Fruit fly (Drosophila melanogaster) whole organism, prepupa: ENCODE data around the gene CG4101.

ENCODE experiments used
- CG10669 ChIP-seq: fragments of 200-800 bp; sonication (Bioruptor generic); optimal IDR thresholded peaks from 3 replicates; lab custom pipeline; 2018; ENCODE audit warnings: missing biosample characterization, mild to moderate bottlenecking, missing genetic modification characterization, moderate library complexity
- CG11762 ChIP-seq: fragments of 200-800 bp; sonication (Bioruptor generic); optimal IDR thresholded peaks from 3 replicates; lab custom pipeline; 2016; ENCODE audit warnings: missing biosample characterization, missing genetic modification characterization; ENCODE audit not compliant: insufficient read depth
- CG15336 ChIP-seq: fragments of 200-800 bp; sonication (Bioruptor generic); IDR thresholded peaks from 2 replicates; pipeline ENCODE4 v1.3.6; 2022; ENCODE audit warnings: missing biosample characterization, missing genetic modification characterization
- CG1621 ChIP-seq: fragments of 200-800 bp; sonication (Bioruptor generic); optimal IDR thresholded peaks from 3 replicates; lab custom pipeline; 2018; ENCODE audit warnings: missing biosample characterization, mild to moderate bottlenecking, missing genetic modification characterization
- CG16779 ChIP-seq: fragments of 200-800 bp; sonication (Bioruptor generic); optimal IDR thresholded peaks from 3 replicates; lab custom pipeline; 2017; ENCODE audit warnings: missing biosample characterization, mild to moderate bottlenecking, missing genetic modification characterization
- CG31627 ChIP-seq: fragments of 200-800 bp; sonication (Bioruptor generic); optimal IDR thresholded peaks from 3 replicates; lab custom pipeline; 2016; ENCODE audit warnings: missing biosample characterization, missing genetic modification characterization
- CG34406 ChIP-seq: fragments of 200-800 bp; sonication (Bioruptor generic); optimal IDR thresholded peaks from 3 replicates; lab custom pipeline; 2016; ENCODE audit warnings: missing biosample characterization, missing genetic modification characterization
- CG3919 ChIP-seq: fragments of 200-800 bp; sonication (Bioruptor generic); optimal IDR thresholded peaks from 3 replicates; lab custom pipeline; 2016; ENCODE audit warnings: missing biosample characterization, missing genetic modification characterization
- CG4318 ChIP-seq: fragments of 200-800 bp; sonication (Bioruptor generic); optimal IDR thresholded peaks from 3 replicates; lab custom pipeline; 2017; ENCODE audit warnings: missing biosample characterization, mild to moderate bottlenecking, missing genetic modification characterization
- CG6163 ChIP-seq: fragments of 200-800 bp; sonication (Bioruptor generic); IDR thresholded peaks from 3 replicates; pipeline ENCODE4 v1.3.6; 2022; ENCODE audit warnings: missing biosample characterization, missing genetic modification characterization
- CG6276 ChIP-seq: fragments of 200-800 bp; sonication (Bioruptor generic); optimal IDR thresholded peaks from 2 replicates; lab custom pipeline; 2017; ENCODE audit warnings: missing biosample characterization, mild to moderate bottlenecking, missing genetic modification characterization
- CG6792 ChIP-seq: fragments of 200-800 bp; sonication (Bioruptor generic); optimal IDR thresholded peaks from 3 replicates; lab custom pipeline; 2016; ENCODE audit warnings: missing biosample characterization, missing genetic modification characterization
- CG6808 ChIP-seq: fragments of 200-800 bp; sonication (Bioruptor generic); optimal IDR thresholded peaks from 3 replicates; lab custom pipeline; 2017; ENCODE audit warnings: missing biosample characterization, missing genetic modification characterization, mild to moderate bottlenecking, moderate library complexity, missing genetic modification reagents
- CG7368 ChIP-seq: fragments of 200-800 bp; sonication (Bioruptor generic); optimal IDR thresholded peaks from 3 replicates; lab custom pipeline; 2016; ENCODE audit warnings: missing biosample characterization, missing genetic modification characterization
- CG8119 ChIP-seq: fragments of 200-800 bp; sonication (Bioruptor generic); IDR thresholded peaks from 3 replicates; pipeline ENCODE4 v1.3.6; 2022; ENCODE audit warnings: missing biosample characterization, missing genetic modification characterization
- CG8632 ChIP-seq: fragments of 200-800 bp; sonication (Bioruptor generic); optimal IDR thresholded peaks from 3 replicates; lab custom pipeline; 2016; ENCODE audit warnings: missing biosample characterization, missing genetic modification characterization
- Eip78C ChIP-seq: fragments of 200-800 bp; sonication (Bioruptor generic); peaks from one replicate; lab custom pipeline; 2016; ENCODE audit warnings: missing biosample characterization, missing genetic modification characterization
- Eip93F ChIP-seq: fragments of 200-800 bp; sonication (Bioruptor generic); optimal IDR thresholded peaks from 2 replicates; lab custom pipeline; 2016; ENCODE audit warnings: missing biosample characterization, mild to moderate bottlenecking, missing genetic modification characterization
- Ets21C ChIP-seq: fragments of 200-800 bp; sonication (Bioruptor generic); optimal IDR thresholded peaks from 3 replicates; lab custom pipeline; 2016; ENCODE audit warnings: missing biosample characterization, missing genetic modification characterization
- Ets96B ChIP-seq: fragments of 200-800 bp; optimal IDR thresholded peaks from 2 replicates; lab custom pipeline; 2019; ENCODE audit warnings: missing biosample characterization, mild to moderate bottlenecking, missing genetic modification characterization, moderate library complexity
- Gug ChIP-seq: fragments of 200-800 bp; sonication (Bioruptor generic); IDR thresholded peaks from 2 replicates; pipeline ENCODE4 v1.3.6; 2022; ENCODE audit warnings: missing biosample characterization, missing genetic modification characterization
- Hr39 ChIP-seq: fragments of 200-800 bp; sonication (Bioruptor generic); optimal IDR thresholded peaks from 2 replicates; lab custom pipeline; 2016; ENCODE audit warnings: missing biosample characterization, missing genetic modification characterization
- Hr4 ChIP-seq: fragments of 200-800 bp; sonication (Bioruptor generic); optimal IDR thresholded peaks from 3 replicates; lab custom pipeline; 2016; ENCODE audit warnings: missing biosample characterization, missing genetic modification characterization
- Met ChIP-seq: fragments of 200-800 bp; sonication (Bioruptor generic); optimal IDR thresholded peaks from 3 replicates; lab custom pipeline; 2016; ENCODE audit warnings: missing biosample characterization, missing genetic modification characterization
- OdsH ChIP-seq: fragments of 200-800 bp; sonication (Bioruptor generic); optimal IDR thresholded peaks from 3 replicates; lab custom pipeline; 2016; ENCODE audit warnings: missing biosample characterization, missing genetic modification characterization
- Smox ChIP-seq: fragments of 200-800 bp; sonication (Bioruptor generic); optimal IDR thresholded peaks from 3 replicates; lab custom pipeline; 2016; ENCODE audit warnings: missing biosample characterization, missing genetic modification characterization
- Sox102F ChIP-seq: fragments of 200-800 bp; sonication (Bioruptor generic); optimal IDR thresholded peaks from 2 replicates; lab custom pipeline; 2016; ENCODE audit warnings: missing biosample characterization, mild to moderate bottlenecking, missing genetic modification characterization
- Sox14 ChIP-seq: fragments of 200-800 bp; sonication (Bioruptor generic); optimal IDR thresholded peaks from 3 replicates; lab custom pipeline; 2016; ENCODE audit warnings: missing biosample characterization, missing genetic modification characterization
- Sox15 ChIP-seq: fragments of 200-800 bp; sonication (Bioruptor generic); optimal IDR thresholded peaks from 3 replicates; lab custom pipeline; 2016; ENCODE audit warnings: missing biosample characterization, missing genetic modification characterization
- achi ChIP-seq: fragments of 200-800 bp; sonication (Bioruptor generic); optimal IDR thresholded peaks from 3 replicates; lab custom pipeline; 2016; ENCODE audit warnings: missing biosample characterization, missing genetic modification characterization
- acj6 ChIP-seq: fragments of 200-800 bp; sonication (Bioruptor generic); optimal IDR thresholded peaks from 3 replicates; lab custom pipeline; 2016; ENCODE audit warnings: missing biosample characterization, missing genetic modification characterization
- cyc ChIP-seq: fragments of 200-800 bp; sonication (Bioruptor generic); optimal IDR thresholded peaks from 3 replicates; lab custom pipeline; 2016; ENCODE audit warnings: missing biosample characterization, missing genetic modification characterization
- dac ChIP-seq: fragments of 200-800 bp; sonication (Bioruptor generic); optimal IDR thresholded peaks from 2 replicates; lab custom pipeline; 2017; ENCODE audit warnings: missing biosample characterization, mild to moderate bottlenecking, missing genetic modification characterization
- dsx ChIP-seq: fragments of 200-800 bp; optimal IDR thresholded peaks from 3 replicates; lab custom pipeline; 2019; ENCODE audit warnings: missing biosample characterization, mild to moderate bottlenecking, missing genetic modification characterization, moderate library complexity; ENCODE audit not compliant: poor library complexity, severe bottlenecking
- eg ChIP-seq: fragments of 200-800 bp; sonication (Bioruptor generic); IDR thresholded peaks from 3 replicates; pipeline ENCODE4 v1.3.6; 2022; ENCODE audit warnings: missing biosample characterization, missing genetic modification characterization
- esn ChIP-seq: fragments of 200-800 bp; sonication (Bioruptor generic); optimal IDR thresholded peaks from 2 replicates; lab custom pipeline; 2016; ENCODE audit warnings: missing biosample characterization, mild to moderate bottlenecking, missing genetic modification characterization, moderate library complexity
- fd59A ChIP-seq: fragments of 200-800 bp; sonication (Bioruptor generic); optimal IDR thresholded peaks from 2 replicates; lab custom pipeline; 2017; ENCODE audit warnings: missing biosample characterization, mild to moderate bottlenecking, missing genetic modification characterization, missing genetic modification reagents
- fd85E ChIP-seq: fragments of 200-800 bp; sonication (Bioruptor generic); optimal IDR thresholded peaks from 3 replicates; lab custom pipeline; 2016; ENCODE audit warnings: missing biosample characterization, missing genetic modification characterization
- fkh ChIP-seq: fragments of 200-800 bp; sonication (Bioruptor generic); optimal IDR thresholded peaks from 3 replicates; lab custom pipeline; 2017; ENCODE audit warnings: missing biosample characterization, mild to moderate bottlenecking, missing genetic modification characterization, moderate library complexity
- lz ChIP-seq: fragments of 200-800 bp; sonication (Bioruptor generic); optimal IDR thresholded peaks from 3 replicates; lab custom pipeline; 2016; ENCODE audit warnings: missing biosample characterization, missing genetic modification characterization
- net ChIP-seq: fragments of 200-800 bp; sonication (Bioruptor generic); optimal IDR thresholded peaks from 3 replicates; lab custom pipeline; 2016; ENCODE audit warnings: missing biosample characterization, missing genetic modification characterization
- pdm3 ChIP-seq: fragments of 200-800 bp; sonication (Bioruptor generic); optimal IDR thresholded peaks from 3 replicates; lab custom pipeline; 2016; ENCODE audit warnings: missing biosample characterization, missing genetic modification characterization
- salr ChIP-seq, 2 experiments: fragments of 200-800 bp; sonication (Bioruptor generic); optimal IDR thresholded peaks; 3 replicates each; lab custom pipeline; 2016 to 2018; ENCODE audit warnings: missing biosample characterization in 2 of 2, missing genetic modification characterization in 2 of 2, mild to moderate bottlenecking in 1 of 2
- spab ChIP-seq: fragments of 200-800 bp; sonication (Bioruptor generic); optimal IDR thresholded peaks from 2 replicates; lab custom pipeline; 2017; ENCODE audit warnings: missing biosample characterization, mild to moderate bottlenecking, missing genetic modification characterization, missing genetic modification reagents
- ss ChIP-seq, 2 experiments: fragments of 200-800 bp; sonication (Bioruptor generic); optimal IDR thresholded peaks; 2 replicates in 1 of 2; 3 replicates in 1 of 2; lab custom pipeline; 2017 to 2018; ENCODE audit warnings: mild to moderate bottlenecking in 2 of 2, missing biosample characterization in 2 of 2, missing genetic modification characterization in 2 of 2, moderate library complexity in 1 of 2
- topi ChIP-seq: fragments of 200-800 bp; sonication (Bioruptor generic); optimal IDR thresholded peaks from 3 replicates; lab custom pipeline; 2016; ENCODE audit warnings: missing biosample characterization, missing genetic modification characterization
- vri ChIP-seq: fragments of 200-800 bp; sonication (Bioruptor generic); optimal IDR thresholded peaks from 3 replicates; lab custom pipeline; 2016; ENCODE audit warnings: missing biosample characterization, mild to moderate bottlenecking, missing genetic modification characterization

CG4101 gene

dm6 chr3L:16642088-16642507 is 29.8 kb downstream of the CG4101 start (continued):
- TF ChIP-seq net (GFP tag; lab: Kevin White, UChicago) (peak; percentile 79), achi (GFP tag; lab: Kevin White, UChicago) (peak; percentile 82), fkh (GFP tag; lab: Kevin White, UChicago) (no peak), CG6792 (GFP tag; lab: Kevin White, UChicago) (peak; percentile 79), fd85E (GFP tag; lab: Kevin White, UChicago) (no peak), topi (GFP tag; lab: Kevin White, UChicago) (peak; percentile 59), CG34406 (peak; percentile 77), CG6163 (GFP tag; lab: Robert Waterston, UW) (no peak), CG8632 (GFP tag; lab: Kevin White, UChicago) (peak; percentile 72), dac (GFP tag; lab: Kevin White, UChicago) (peak; percentile 57), CG15336 (GFP tag; lab: Robert Waterston, UW) (peak; percentile 65), CG3919 (GFP tag; lab: Kevin White, UChicago) (peak; percentile 87), ss (GFP tag; optimal IDR thresholded peaks at IDR 0.05; lab: Kevin White, UChicago) (peak; percentile 75 to 79), esn (peak; percentile 72), Sox15 (GFP tag; lab: Kevin White, UChicago) (peak; percentile 68), Sox102F (GFP tag; lab: Kevin White, UChicago) (peak; percentile 50), CG8119 (GFP tag; lab: Robert Waterston, UW) (peak; percentile 63; the same call in 2 of the 3 replicates), Gug (GFP tag; lab: Robert Waterston, UW) (peak; percentile 47; the same call in 1 of the 2 replicates), Eip93F (GFP tag; lab: Kevin White, UChicago) (no peak), CG6276 (peak; percentile 71), OdsH (GFP tag; lab: Kevin White, UChicago) (peak; percentile 74), CG6808 (GFP tag; lab: Kevin White, UChicago) (peak; percentile 85)
- TF ChIP-seq, all 60 proteins: peak for 51

dm6 chr3L:16642954-16643353 is 30.7 kb downstream of the CG4101 start:
- TF ChIP-seq CG3919 (GFP tag; lab: Kevin White, UChicago) (peak; percentile 71), salr (GFP tag; optimal IDR thresholded peaks at IDR 0.05; lab: Kevin White, UChicago) (peak in 1 of 2 experiments; percentile 34), CG16779 (tag; lab: Kevin White, UChicago) (no peak), spab (GFP tag; lab: Kevin White, UChicago) (peak; percentile 49), Hr39 (GFP tag; lab: Kevin White, UChicago) (no peak), Ets21C (no peak), CG6792 (GFP tag; lab: Kevin White, UChicago) (no peak), net (GFP tag; lab: Kevin White, UChicago) (peak; percentile 22), fkh (GFP tag; lab: Kevin White, UChicago) (no peak), dsx (GFP tag; lab: Kevin White, UChicago) (no peak), CG7368 (no peak), eg (GFP tag; lab: Robert Waterston, UW) (peak; percentile 72), pdm3 (GFP tag; lab: Kevin White, UChicago) (peak; percentile 41), esn (peak; percentile 24), CG8632 (GFP tag; lab: Kevin White, UChicago) (no peak), Gug (GFP tag; lab: Robert Waterston, UW) (peak; percentile 48), Sox14 (peak; percentile 48), OdsH (GFP tag; lab: Kevin White, UChicago) (peak; percentile 26), Smox (GFP tag; lab: Kevin White, UChicago) (no peak), CG4318 (GFP tag; lab: Kevin White, UChicago) (peak; percentile 84), CG11762 (GFP tag; lab: Kevin White, UChicago) (no peak), Eip78C (GFP tag; lab: Kevin White, UChicago) (peak; percentile 87), acj6 (GFP tag; lab: Kevin White, UChicago) (peak; percentile 9), fd59A (GFP tag; lab: Kevin White, UChicago) (peak; percentile 23), Ets96B (tag; lab: Kevin White, UChicago) (peak; percentile 39), CG10669 (GFP tag; lab: Kevin White, UChicago) (peak; percentile 53), Eip93F (GFP tag; lab: Kevin White, UChicago) (no peak), CG34406 (no peak), fd85E (GFP tag; lab: Kevin White, UChicago) (no peak), Met (GFP tag; lab: Kevin White, UChicago) (no peak), cyc (GFP tag; lab: Kevin White, UChicago) (no peak), ss (GFP tag; optimal IDR thresholded peaks at IDR 0.05; lab: Kevin White, UChicago) (no peak), CG1621 (tag; lab: Kevin White, UChicago) (no peak), Hr4 (peak; percentile 85), dac (GFP tag; lab: Kevin White, UChicago) (peak; percentile 39), vri (GFP tag; lab: Kevin White, UChicago) (no peak), lz (GFP tag; lab: Kevin White, UChicago) (no peak), CG31627 (no peak), CG15336 (GFP tag; lab: Robert Waterston, UW) (peak; percentile 78), CG8119 (GFP tag; lab: Robert Waterston, UW) (peak; percentile 78)
